Worm (Caenorhabditis elegans) whole organism, L3 larva: ENCODE measurements around the gene lgc-55.

Experiments used
- ZK546.5 ChIP-seq: sonication (generic microtip); optimal IDR thresholded peaks from 2 replicates; lab custom pipeline; 2017; ENCODE audit warnings: missing biosample characterization, missing genetic modification characterization
- ama-1 ChIP-seq: fragments of 150-350 bp; optimal IDR thresholded peaks from 2 replicates; lab custom pipeline; 2018
- ceh-82 ChIP-seq: fragments of 150-350 bp; optimal IDR thresholded peaks from 2 replicates; lab custom pipeline; 2014; ENCODE audit warnings: missing biosample characterization, missing genetic modification characterization
- nfya-1 ChIP-seq: sonication (generic microtip); optimal IDR thresholded peaks from 2 replicates; lab custom pipeline; 2017; ENCODE audit warnings: missing genetic modification characterization, mild to moderate bottlenecking, missing compliant biosample characterization, antibody characterized with exemption, moderate library complexity; ENCODE audit not compliant: insufficient read depth
- nhr-11 ChIP-seq: fragments of 150-350 bp; optimal IDR thresholded peaks from 2 replicates; lab custom pipeline; 2014; ENCODE audit warnings: missing biosample characterization, missing genetic modification characterization
- nhr-28 ChIP-seq: fragments of 150-350 bp; optimal IDR thresholded peaks from 2 replicates; lab custom pipeline; 2014; ENCODE audit warnings: missing biosample characterization, missing genetic modification characterization
- pha-4 ChIP-seq: fragments of 150-350 bp; optimal IDR thresholded peaks from 2 replicates; lab custom pipeline; 2014; ENCODE audit warnings: missing biosample characterization, missing genetic modification reagents, missing genetic modification characterization
- unc-62 ChIP-seq: fragments of 150-350 bp; sonication (generic microtip); optimal IDR thresholded peaks from 4 replicates; lab custom pipeline; 2014; ENCODE audit warnings: missing biosample characterization, missing genetic modification reagents, missing genetic modification characterization
- zag-1 ChIP-seq: fragments of 150-350 bp; optimal IDR thresholded peaks from 2 replicates; lab custom pipeline; 2014; ENCODE audit warnings: missing biosample characterization, missing genetic modification characterization

ce11 chrV:20011654-20012053, 11.2 kb upstream of the lgc-55 start, which contains the start of gene Y60A3A.21:
- TF ChIP-seq ceh-82 (tag; lab: Kevin White, UChicago) (no peak), unc-62 (GFP tag; lab: Kevin White, UChicago) (no peak), pha-4 (tag; lab: Kevin White, UChicago) (no peak), nhr-11 (tag; lab: Kevin White, UChicago) (no peak), ZK546.5 (tag; lab: Kevin White, UChicago) (no peak), zag-1 (tag; lab: Kevin White, UChicago) (no peak), nfya-1 (tag; lab: Kevin White, UChicago) (no peak), ama-1 (lab: Kevin White, UChicago) (no peak), nhr-28 (no peak)
